Worm (Caenorhabditis elegans) whole organism, late embryonic: ENCODE data around the gene dss-1.

Source experiments
- K09A11.1 ChIP-seq: sonication (generic microtip); optimal IDR thresholded peaks from 2 replicates; lab custom pipeline; 2017; ENCODE audit warnings: antibody characterized with exemption, mild to moderate bottlenecking, missing genetic modification characterization, missing compliant biosample characterization; ENCODE audit not compliant: insufficient read depth
- ama-1 ChIP-seq: fragments of 150-350 bp; optimal IDR thresholded peaks from 2 replicates; lab custom pipeline; 2014
- elt-2 ChIP-seq: sonication (generic microtip); optimal IDR thresholded peaks from 2 replicates; lab custom pipeline; 2016; ENCODE audit warnings: missing genetic modification reagents, missing genetic modification characterization, missing compliant biosample characterization
- ets-4 ChIP-seq: sonication (generic microtip); optimal IDR thresholded peaks from 2 replicates; lab custom pipeline; 2016; ENCODE audit warnings: missing genetic modification characterization, missing compliant biosample characterization
- fkh-10 ChIP-seq: fragments of 150-350 bp; optimal IDR thresholded peaks from 2 replicates; lab custom pipeline; 2014; ENCODE audit warnings: missing biosample characterization, missing genetic modification reagents, missing genetic modification characterization
- nhr-11 ChIP-seq: fragments of 150-350 bp; optimal IDR thresholded peaks from 2 replicates; lab custom pipeline; 2014; ENCODE audit warnings: missing biosample characterization, missing genetic modification characterization
- sox-2 ChIP-seq: fragments of 200-800 bp; sonication (Bioruptor generic); IDR thresholded peaks from 2 replicates; pipeline ENCODE4 v1.3.6; 2022; ENCODE audit warnings: missing genetic modification reagents, missing genetic modification characterization, missing compliant biosample characterization
- syd-9 ChIP-seq: sonication (generic microtip); optimal IDR thresholded peaks from 2 replicates; lab custom pipeline; 2016; ENCODE audit warnings: mild to moderate bottlenecking, missing genetic modification characterization, moderate library complexity, missing compliant biosample characterization
- ttx-3 ChIP-seq: sonication (generic microtip); optimal IDR thresholded peaks from 2 replicates; lab custom pipeline; 2016; ENCODE audit warnings: missing genetic modification reagents, missing genetic modification characterization, missing compliant biosample characterization

DNA sequence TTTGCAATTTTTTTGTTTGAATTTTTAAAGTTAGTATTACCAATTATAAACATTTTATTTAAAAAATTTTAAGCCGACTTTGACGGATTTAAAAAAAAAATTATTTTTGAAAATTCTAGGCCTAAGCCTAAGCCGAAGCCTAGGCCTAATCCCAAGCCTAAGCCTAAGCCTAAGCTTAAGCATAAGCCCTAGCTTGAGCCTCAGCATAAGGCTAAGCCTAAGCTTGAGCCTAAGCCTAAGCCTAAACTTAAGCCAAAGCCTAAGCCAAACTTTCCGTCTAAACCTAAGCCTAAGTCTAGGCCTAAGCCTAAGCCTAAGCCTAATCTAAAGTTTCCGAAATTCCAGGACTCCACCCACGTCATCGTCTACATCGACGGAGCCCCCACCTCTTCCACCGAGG lies 26.5 kb downstream of the dss-1 start:
- no peak for TF ChIP-seq fkh-10 (GFP tag; lab: Kevin White, UChicago)
- TF ChIP-seq elt-2: no peak
- TF ChIP-seq syd-9 (tag; lab: Kevin White, UChicago): no peak
- no peak for TF ChIP-seq nhr-11 (tag; lab: Kevin White, UChicago)
- no peak for TF ChIP-seq ets-4 (tag; lab: Kevin White, UChicago)
- TF ChIP-seq ama-1 (lab: Kevin White, UChicago): no peak
- no peak for TF ChIP-seq ttx-3 (tag; lab: Kevin White, UChicago)
- TF ChIP-seq K09A11.1 (tag; lab: Kevin White, UChicago): no peak
- TF ChIP-seq sox-2 (GFP tag; lab: Robert Waterston, UW): no peak
